Worm (Caenorhabditis elegans) whole organism, young adult: ENCODE measurements around the gene F49F1.10.

Experiments
- B0035.1 ChIP-seq: sonication (generic microtip); optimal IDR thresholded peaks from 2 replicates; lab custom pipeline; 2016; ENCODE audit warnings: missing genetic modification characterization, mild to moderate bottlenecking, missing compliant biosample characterization, missing genotype, missing genetic modification reagents
- B0336.3 ChIP-seq: fragments of 200-800 bp; sonication (Bioruptor generic); IDR thresholded peaks from 2 replicates; pipeline ENCODE4 v1.3.6; 2022; ENCODE audit warnings: missing genetic modification characterization, missing compliant biosample characterization
- D2030.7 ChIP-seq: fragments of 200-800 bp; sonication (Bioruptor generic); IDR thresholded peaks from 2 replicates; pipeline ENCODE4 v1.3.6; 2022; ENCODE audit warnings: missing genetic modification reagents, missing genetic modification characterization, missing compliant biosample characterization
- F57C9.4 ChIP-seq: sonication (generic microtip); optimal IDR thresholded peaks from 2 replicates; lab custom pipeline; 2017; ENCODE audit warnings: mild to moderate bottlenecking, missing genetic modification characterization, missing compliant biosample characterization
- K11D2.4 ChIP-seq: fragments of 200-800 bp; sonication (Bioruptor generic); IDR thresholded peaks from 2 replicates; pipeline ENCODE4 v1.3.6; 2022; ENCODE audit warnings: missing genetic modification reagents, missing genetic modification characterization, missing compliant biosample characterization
- Y53F4B.3 ChIP-seq: fragments of 200-800 bp; sonication (Bioruptor generic); IDR thresholded peaks from 2 replicates; pipeline ENCODE4 v1.3.6; 2022; ENCODE audit warnings: missing genetic modification reagents, missing genetic modification characterization, missing compliant biosample characterization
- Y67H2A.10 ChIP-seq: fragments of 200-800 bp; sonication (Bioruptor generic); conservative IDR thresholded peaks from 2 replicates; pipeline ENCODE4 v1.3.6; 2022; ENCODE audit warnings: missing genetic modification reagents, missing genetic modification characterization, missing compliant biosample characterization
- Y79H2A.3 ChIP-seq: fragments of 200-800 bp; sonication (Bioruptor generic); conservative IDR thresholded peaks from 2 replicates; pipeline ENCODE4 v1.3.6; 2022; ENCODE audit warnings: missing genetic modification reagents, missing genetic modification characterization, missing compliant biosample characterization
- ama-1 ChIP-seq, 3 experiments: fragments of 150-350 bp in 1 of 3; sonication (generic microtip) in 2 of 3; optimal IDR thresholded peaks; 2 replicates each; lab custom pipeline; 2014 to 2018; ENCODE audit warnings: missing biosample characterization in 2 of 3, missing genetic modification characterization in 2 of 3, missing genetic modification reagents in 2 of 3
- atf-7 ChIP-seq: sonication (generic microtip); optimal IDR thresholded peaks from 2 replicates; lab custom pipeline; 2017; ENCODE audit warnings: mild to moderate bottlenecking, missing genetic modification characterization, missing compliant biosample characterization
- attf-6 ChIP-seq: fragments of 200-800 bp; sonication (Bioruptor generic); IDR thresholded peaks from 2 replicates; pipeline ENCODE4 v1.3.6; 2022; ENCODE audit warnings: missing genetic modification reagents, missing genetic modification characterization, missing compliant biosample characterization
- cebp-1 ChIP-seq, 2 experiments: fragments of 200-800 bp in 1 of 2; sonication (Bioruptor generic) in 1 of 2; sonication (generic microtip) in 1 of 2; IDR thresholded peaks in 1 of 2; optimal IDR thresholded peaks in 1 of 2; 2 replicates each; pipeline versions ENCODE4 v1.3.6 to Lab custom; 2017 to 2022; ENCODE audit warnings: missing compliant biosample characterization in 2 of 2, missing genetic modification characterization in 2 of 2, mild to moderate bottlenecking in 1 of 2, missing genetic modification reagents in 1 of 2, moderate library complexity in 1 of 2
- cebp-2 ChIP-seq: fragments of 200-800 bp; sonication (Bioruptor generic); IDR thresholded peaks from 2 replicates; pipeline ENCODE4 v1.3.6; 2022; ENCODE audit warnings: missing genetic modification characterization, missing compliant biosample characterization
- ceh-100 ChIP-seq: fragments of 200-800 bp; sonication (Bioruptor generic); IDR thresholded peaks from 2 replicates; pipeline ENCODE4 v1.3.6; 2022; ENCODE audit warnings: missing genetic modification reagents, missing genetic modification characterization, missing compliant biosample characterization
- ceh-27 ChIP-seq: fragments of 200-800 bp; sonication (Bioruptor generic); optimal IDR thresholded peaks from 2 replicates; lab custom pipeline; 2018; ENCODE audit warnings: mild to moderate bottlenecking, missing genetic modification characterization, moderate library complexity, missing compliant biosample characterization
- ceh-79 ChIP-seq: sonication (generic microtip); optimal IDR thresholded peaks from 2 replicates; lab custom pipeline; 2017; ENCODE audit warnings: mild to moderate bottlenecking, missing genetic modification characterization, missing compliant biosample characterization
- ceh-91 ChIP-seq: fragments of 200-800 bp; sonication (Bioruptor generic); IDR thresholded peaks from 2 replicates; pipeline ENCODE4 v1.3.6; 2022; ENCODE audit warnings: missing genetic modification reagents, missing genetic modification characterization, missing compliant biosample characterization
- chd-7 ChIP-seq: sonication (generic microtip); optimal IDR thresholded peaks from 2 replicates; lab custom pipeline; 2016; ENCODE audit warnings: mild to moderate bottlenecking, missing genetic modification characterization, moderate library complexity, missing compliant biosample characterization
- efl-1 ChIP-seq: fragments of 150-350 bp; optimal IDR thresholded peaks from 2 replicates; lab custom pipeline; 2014; ENCODE audit warnings: missing biosample characterization, missing genetic modification reagents, missing genetic modification characterization
- egl-18 ChIP-seq: fragments of 200-800 bp; sonication (Bioruptor generic); IDR thresholded peaks from 2 replicates; pipeline ENCODE4 v1.3.6; 2022; ENCODE audit warnings: missing genetic modification reagents, missing genetic modification characterization, missing compliant biosample characterization
- ets-4 ChIP-seq: fragments of 200-800 bp; sonication (Bioruptor generic); optimal IDR thresholded peaks from 2 replicates; lab custom pipeline; 2018; ENCODE audit warnings: mild to moderate bottlenecking, missing genetic modification characterization, missing compliant biosample characterization
- him-1 ChIP-seq: sonication (generic microtip); optimal IDR thresholded peaks from 2 replicates; lab custom pipeline; 2016; ENCODE audit warnings: missing genotype, missing genetic modification reagents, missing genetic modification characterization, missing compliant biosample characterization
- hmg-1.2 ChIP-seq: fragments of 200-800 bp; sonication (Bioruptor generic); IDR thresholded peaks from 2 replicates; pipeline ENCODE4 v1.3.6; 2022; ENCODE audit warnings: missing genetic modification reagents, missing genetic modification characterization, missing compliant biosample characterization
- lin-35 ChIP-seq, 3 experiments: fragments of 150-350 bp in 2 of 3; sonication (generic microtip) in 1 of 3; optimal IDR thresholded peaks; 2 replicates each; lab custom pipeline; 2014 to 2018; ENCODE audit warnings: missing biosample characterization in 3 of 3, missing genetic modification characterization in 3 of 3, missing genetic modification reagents in 3 of 3
- lin-40 ChIP-seq: sonication (generic microtip); optimal IDR thresholded peaks from 2 replicates; lab custom pipeline; 2016; ENCODE audit warnings: missing genetic modification characterization, mild to moderate bottlenecking, missing compliant biosample characterization, missing genotype, missing genetic modification reagents
- mcd-1 ChIP-seq: fragments of 200-800 bp; sonication (Bioruptor generic); IDR thresholded peaks from 2 replicates; pipeline ENCODE4 v1.3.6; 2022; ENCODE audit warnings: missing genetic modification reagents, missing genetic modification characterization, missing compliant biosample characterization
- nhr-80 ChIP-seq: sonication (generic microtip); optimal IDR thresholded peaks from 2 replicates; lab custom pipeline; 2016; ENCODE audit warnings: missing genetic modification characterization, missing compliant biosample characterization
- pbrm-1 ChIP-seq: fragments of 200-800 bp; sonication (Bioruptor generic); IDR thresholded peaks from 2 replicates; pipeline ENCODE4 v1.3.6; 2022; ENCODE audit warnings: missing genetic modification reagents, missing genetic modification characterization, missing compliant biosample characterization
- repo-1 ChIP-seq: sonication (generic microtip); optimal IDR thresholded peaks from 2 replicates; lab custom pipeline; 2017; ENCODE audit warnings: mild to moderate bottlenecking, missing genetic modification characterization, missing compliant biosample characterization
- snpc-1.1 ChIP-seq: sonication (generic microtip); optimal IDR thresholded peaks from 2 replicates; lab custom pipeline; 2017; ENCODE audit warnings: missing genetic modification characterization, mild to moderate bottlenecking, missing compliant biosample characterization, antibody characterized with exemption, moderate library complexity, missing genotype, missing genetic modification reagents; ENCODE audit not compliant: insufficient read depth
- snpc-1.3 ChIP-seq: sonication (generic microtip); optimal IDR thresholded peaks from 2 replicates; lab custom pipeline; 2017; ENCODE audit warnings: missing genetic modification characterization, mild to moderate bottlenecking, missing compliant biosample characterization, antibody characterized with exemption, moderate library complexity, missing genotype, missing genetic modification reagents; ENCODE audit not compliant: insufficient read depth
- snpc-3.4 ChIP-seq: sonication (generic microtip); optimal IDR thresholded peaks from 2 replicates; lab custom pipeline; 2017; ENCODE audit warnings: missing genetic modification characterization, mild to moderate bottlenecking, missing compliant biosample characterization, antibody characterized with exemption, moderate library complexity, missing genotype, missing genetic modification reagents
- snpc-4 ChIP-seq, 5 experiments: fragments of 150-350 bp in 1 of 5; sonication (generic microtip) in 4 of 5; optimal IDR thresholded peaks; 2 replicates each; lab custom pipeline; 2014 to 2018; ENCODE audit warnings: missing genetic modification characterization in 5 of 5, missing biosample characterization in 3 of 5, antibody characterized with exemption in 2 of 5, mild to moderate bottlenecking in 2 of 5, missing compliant biosample characterization in 2 of 5, missing genotype in 2 of 5, moderate library complexity in 2 of 5, missing genetic modification reagents in 1 of 5
- somi-1 ChIP-seq: fragments of 200-800 bp; sonication (Bioruptor generic); optimal IDR thresholded peaks from 2 replicates; lab custom pipeline; 2018; ENCODE audit warnings: mild to moderate bottlenecking, missing genetic modification characterization, missing compliant biosample characterization
- tbp1 ChIP-seq: fragments of 200-800 bp; sonication (Bioruptor generic); optimal IDR thresholded peaks from 2 replicates; lab custom pipeline; 2018; ENCODE audit warnings: mild to moderate bottlenecking, missing genetic modification characterization, missing compliant biosample characterization
- tbx-9 ChIP-seq: sonication (generic microtip); optimal IDR thresholded peaks from 2 replicates; lab custom pipeline; 2016; ENCODE audit warnings: borderline replicate concordance, missing genetic modification characterization, inconsistent platforms, missing compliant biosample characterization
- ztf-22 ChIP-seq: fragments of 200-800 bp; sonication (Bioruptor generic); optimal IDR thresholded peaks from 2 replicates; lab custom pipeline; 2018; ENCODE audit warnings: mild to moderate bottlenecking, missing genetic modification characterization, moderate library complexity, missing compliant biosample characterization
- ztf-25 ChIP-seq: fragments of 200-800 bp; sonication (Bioruptor generic); IDR thresholded peaks from 2 replicates; pipeline ENCODE4 v1.3.6; 2022; ENCODE audit warnings: missing genetic modification reagents, missing genetic modification characterization, missing compliant biosample characterization
- ztf-26 ChIP-seq: sonication (generic microtip); optimal IDR thresholded peaks from 2 replicates; lab custom pipeline; 2017; ENCODE audit warnings: missing genetic modification characterization, missing compliant biosample characterization
- ztf-6 ChIP-seq: fragments of 200-800 bp; sonication (Bioruptor generic); IDR thresholded peaks from 2 replicates; pipeline ENCODE4 v1.3.6; 2022; ENCODE audit warnings: missing genetic modification reagents, missing genetic modification characterization, missing compliant biosample characterization

The F49F1.10 gene

DNA sequence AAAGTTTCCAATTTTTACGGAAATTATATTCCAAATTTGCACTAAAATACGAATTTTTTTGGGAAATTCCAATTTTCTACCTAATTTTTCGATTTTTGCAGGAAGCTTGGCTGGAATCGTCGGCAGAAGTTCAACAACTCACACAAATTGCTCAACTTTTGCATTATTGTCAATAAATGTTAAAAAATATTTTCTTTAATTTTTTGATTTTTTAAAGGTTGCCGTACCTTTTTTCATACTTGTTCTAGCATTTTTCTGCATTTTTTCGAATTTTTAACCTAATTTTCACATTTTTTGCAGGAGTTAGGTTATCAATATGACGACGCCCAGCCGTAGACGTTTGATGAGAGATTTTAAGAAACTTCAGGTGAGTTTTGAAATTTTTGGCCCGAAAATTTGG, 36.2 kb downstream of the F49F1.10 start, which contains the start of gene ubc-1 (continued):
- TF ChIP-seq chd-7 (tag; lab: Kevin White, UChicago) (no peak), B0336.3 (no peak), somi-1 (GFP tag; lab: Kevin White, UChicago) (no peak), repo-1 (no peak)

DNA sequence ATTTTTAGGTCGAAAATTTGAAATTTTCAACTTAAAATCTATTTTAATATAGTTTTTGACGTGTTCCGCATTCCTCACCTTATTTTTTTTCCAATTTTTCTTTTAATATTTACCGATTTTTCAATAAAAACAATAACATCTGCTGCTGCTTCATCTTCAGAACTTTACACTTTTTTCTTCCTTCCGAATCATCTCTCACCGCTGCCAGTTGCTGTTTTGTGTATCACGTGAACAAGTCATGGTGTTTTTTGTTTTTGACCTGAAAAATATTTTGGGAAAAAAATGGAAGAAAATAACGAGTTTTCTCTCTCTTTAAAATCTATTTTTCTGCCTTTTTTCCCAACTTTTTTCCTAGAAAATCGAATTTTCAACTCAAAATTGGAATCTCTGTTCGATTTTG, 39.1 kb downstream of the F49F1.10 start:
- no peak for TF ChIP-seq cebp-2 (GFP tag; lab: Robert Waterston, UW)
- TF ChIP-seq D2030.7 (GFP tag; lab: Robert Waterston, UW), result no peak
- no peak for TF ChIP-seq ceh-91
- no peak for TF ChIP-seq ztf-6 (GFP tag; lab: Robert Waterston, UW)
- no peak for TF ChIP-seq tbx-9 (tag; lab: Kevin White, UChicago)
- no peak for TF ChIP-seq Y67H2A.10
- no peak for TF ChIP-seq mcd-1 (GFP tag; lab: Robert Waterston, UW)
- no peak for TF ChIP-seq ztf-22 (GFP tag; lab: Kevin White, UChicago)
- no peak for TF ChIP-seq lin-40
- no peak for TF ChIP-seq hmg-1.2 (GFP tag; lab: Robert Waterston, UW)
- no peak for TF ChIP-seq Y53F4B.3 (GFP tag; lab: Robert Waterston, UW)
- no peak for TF ChIP-seq Y79H2A.3 (GFP tag; lab: Robert Waterston, UW)
- TF ChIP-seq ama-1 (optimal IDR thresholded peaks at IDR 0.05; lab: Kevin White, UChicago), result no peak
- no peak for TF ChIP-seq ama-1 (GFP tag; optimal IDR thresholded peaks at IDR 0.05; lab: Kevin White, UChicago)
- no peak for TF ChIP-seq him-1

DNA sequence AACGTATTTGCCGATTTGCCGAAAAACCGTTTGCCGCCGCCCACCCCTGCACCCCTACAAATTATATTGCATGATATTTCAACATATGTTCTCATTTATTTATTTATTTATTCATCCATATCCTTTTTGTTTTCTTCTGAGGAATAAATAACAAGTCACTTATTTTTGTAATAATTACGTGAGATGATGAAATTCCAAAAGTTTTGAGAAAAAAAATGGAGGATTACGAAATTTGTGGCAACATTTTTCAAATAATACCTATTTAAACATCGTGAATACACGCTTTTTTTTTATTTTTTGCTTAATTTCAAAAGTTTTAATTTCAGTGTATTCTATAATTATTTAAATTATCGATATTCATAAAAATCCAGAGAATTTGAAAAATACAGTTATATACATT, 42.0 kb downstream of the F49F1.10 start:
- TF ChIP-seq ceh-79 (tag; lab: Kevin White, UChicago) (no peak), snpc-1.1 (tag; lab: Kevin White, UChicago) (no peak), cebp-1 (GFP tag; IDR thresholded peaks at IDR 0.05; lab: Robert Waterston, UW) (no peak), cebp-1 (tag; optimal IDR thresholded peaks at IDR 0.05; lab: Kevin White, UChicago) (peak; percentile 67), ztf-25 (GFP tag; lab: Robert Waterston, UW) (no peak)
- TF ChIP-seq, all 124 proteins: peak for 1

DNA sequence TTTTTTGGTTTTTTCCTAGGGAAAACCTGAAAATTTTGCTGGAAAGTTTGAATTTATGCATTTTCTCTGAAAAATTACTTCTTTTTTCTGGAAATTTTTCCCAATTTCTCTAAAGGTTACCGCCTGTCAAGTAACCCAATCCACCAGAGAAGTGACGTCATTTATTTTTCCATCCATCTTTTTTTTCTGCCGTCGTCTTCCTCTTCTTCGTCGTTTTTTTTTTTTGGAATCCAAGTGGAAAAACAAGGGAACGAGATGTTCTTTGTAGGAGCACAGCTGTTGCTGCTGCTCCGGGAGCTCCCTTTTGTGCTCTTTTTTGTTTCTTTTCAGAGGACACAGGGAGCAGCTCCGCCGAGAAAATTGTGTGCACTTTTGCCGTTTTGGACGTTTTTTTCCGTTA, 44.6 kb downstream of the F49F1.10 start:
- 0 out of 2 replicates have a peak, but pooled peaks have one; percentile 36 for TF ChIP-seq K11D2.4 (GFP tag; lab: Robert Waterston, UW)
- TF ChIP-seq snpc-1.3 (tag; lab: Kevin White, UChicago), result no peak
- peak; percentile 62 for TF ChIP-seq atf-7 (tag; lab: Kevin White, UChicago)

DNA sequence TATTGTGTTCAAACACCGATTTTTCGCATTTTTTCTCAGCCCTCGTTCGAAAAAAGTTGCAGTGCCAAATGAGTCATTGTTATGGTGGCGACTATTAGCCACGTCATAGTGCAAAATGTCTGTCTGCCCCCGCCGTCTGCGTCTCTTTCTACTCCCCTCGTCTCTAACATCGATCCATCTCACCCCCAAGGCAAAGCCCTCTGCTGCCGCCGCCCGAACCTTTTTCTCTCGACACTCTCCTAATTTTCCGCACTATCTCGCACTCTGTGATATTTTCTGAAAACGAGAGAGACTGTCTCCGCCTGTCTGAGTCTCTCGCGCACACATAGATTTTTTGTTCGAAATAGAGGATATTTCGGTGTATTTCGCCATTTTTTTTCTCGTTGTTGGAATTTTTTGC, 45.8 kb downstream of the F49F1.10 start:
- TF ChIP-seq ztf-26 (tag; lab: Kevin White, UChicago) (peak; percentile 19), ceh-27 (GFP tag; lab: Kevin White, UChicago) (peak; percentile 41), lin-35 (GFP tag; optimal IDR thresholded peaks at IDR 0.05; lab: Kevin White, UChicago) (peak in 1 of 3 experiments; percentile 37), nhr-80 (tag; lab: Kevin White, UChicago) (peak; percentile 48), attf-6 (GFP tag; lab: Robert Waterston, UW) (no peak), lin-40 (peak; percentile 73), egl-18 (GFP tag; lab: Robert Waterston, UW) (no peak), snpc-3.4 (tag; lab: Kevin White, UChicago) (no peak), pbrm-1 (GFP tag; lab: Robert Waterston, UW) (peak; percentile 65; the same call in 1 of the 2 replicates), efl-1 (GFP tag; lab: Kevin White, UChicago) (no peak), ceh-100 (GFP tag; lab: Robert Waterston, UW) (no peak), ets-4 (GFP tag; lab: Kevin White, UChicago) (no peak), F57C9.4 (no peak), B0035.1 (tag; lab: Kevin White, UChicago) (no peak), snpc-4 (GFP tag; optimal IDR thresholded peaks at IDR 0.05; lab: Kevin White, UChicago) (no peak), snpc-4 (tag; optimal IDR thresholded peaks at IDR 0.05; lab: Kevin White, UChicago) (peak in 2 of 4 experiments; percentile 24 to 31), D2030.7 (GFP tag; lab: Robert Waterston, UW) (no peak), ama-1 (optimal IDR thresholded peaks at IDR 0.05; lab: Kevin White, UChicago) (no peak), ama-1 (GFP tag; optimal IDR thresholded peaks at IDR 0.05; lab: Kevin White, UChicago) (no peak), tbp1 (GFP tag; lab: Kevin White, UChicago) (peak; percentile 10), atf-7 (tag; lab: Kevin White, UChicago) (peak; percentile 73)
